Fruit fly (Drosophila melanogaster) whole organism, embryonic: Measurements from ENCODE around the gene CG34030.

Experiments used
- Antp ChIP-seq: fragments of 200-800 bp; sonication (Bioruptor generic); optimal IDR thresholded peaks from 3 replicates; lab custom pipeline; 2016; ENCODE audit warnings: missing biosample characterization, missing genetic modification characterization
- CG34376 ChIP-seq: fragments of 200-800 bp; sonication (Bioruptor generic); optimal IDR thresholded peaks from 2 replicates; lab custom pipeline; 2018; ENCODE audit warnings: missing biosample characterization, mild to moderate bottlenecking, missing genetic modification characterization
- Dref ChIP-seq: fragments of 200-800 bp; sonication (Bioruptor generic); IDR thresholded peaks from 2 replicates; pipeline ENCODE4 v1.3.6; 2022; ENCODE audit warnings: missing biosample characterization, missing genetic modification characterization
- Lim3 ChIP-seq: fragments of 200-800 bp; sonication (Bioruptor generic); IDR thresholded peaks from 2 replicates; pipeline ENCODE4 v1.3.6; 2022; ENCODE audit warnings: missing biosample characterization, missing genetic modification characterization
- NfI ChIP-seq: fragments of 200-800 bp; sonication (Bioruptor generic); optimal IDR thresholded peaks from 3 replicates; lab custom pipeline; 2018; ENCODE audit warnings: missing biosample characterization, mild to moderate bottlenecking, missing genetic modification characterization, moderate library complexity
- onecut ChIP-seq: fragments of 200-800 bp; sonication (Bioruptor generic); IDR thresholded peaks from 2 replicates; pipeline ENCODE4 v1.3.6; 2022; ENCODE audit warnings: missing biosample characterization, missing genetic modification characterization
- repo ChIP-seq: fragments of 200-800 bp; sonication (Bioruptor generic); optimal IDR thresholded peaks from 2 replicates; lab custom pipeline; 2016; ENCODE audit warnings: missing biosample characterization, missing genetic modification characterization
- ttk ChIP-seq: fragments of 200-800 bp; sonication (Bioruptor generic); IDR thresholded peaks from 2 replicates; pipeline ENCODE4 v2.1.2; 2022; ENCODE audit warnings: missing biosample characterization, missing genetic modification characterization

DNA sequence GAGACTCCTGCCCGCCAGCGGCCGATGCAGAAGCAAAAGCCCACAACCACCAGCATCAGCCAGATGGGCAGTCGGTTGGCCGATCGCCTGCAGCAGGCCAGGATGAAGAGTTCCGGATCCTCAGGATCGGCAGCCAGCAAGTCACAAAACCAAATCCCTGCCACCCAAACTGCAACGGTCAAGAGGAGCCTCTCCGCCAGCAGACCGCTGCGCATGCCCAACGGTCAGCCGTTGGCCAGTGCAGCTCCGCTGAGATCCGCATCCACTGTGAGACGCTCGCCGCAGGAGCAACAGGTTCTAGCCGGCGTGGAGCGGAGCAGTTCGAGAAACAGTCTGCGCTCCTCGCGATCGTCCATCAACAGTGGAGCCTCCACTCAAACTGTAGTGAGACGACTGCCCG is 47.1 kb upstream of the CG34030 start:
- TF ChIP-seq Lim3 (GFP tag; lab: Robert Waterston, UW): no peak
- TF ChIP-seq CG34376 (GFP tag; lab: Kevin White, UChicago): no peak
- no peak for TF ChIP-seq repo (GFP tag; lab: Kevin White, UChicago)
- no peak for TF ChIP-seq Antp (GFP tag; lab: Kevin White, UChicago)
- TF ChIP-seq ttk (GFP tag; lab: Robert Waterston, UW): no peak
- TF ChIP-seq onecut (GFP tag; lab: Robert Waterston, UW): no peak
- TF ChIP-seq Dref (GFP tag; lab: Robert Waterston, UW): no peak
- TF ChIP-seq NfI (GFP tag; lab: Kevin White, UChicago): no peak
